Worm (Caenorhabditis elegans): ENCODE measurements around the gene ZK632.9.

The ZK632.9 gene

DNA sequence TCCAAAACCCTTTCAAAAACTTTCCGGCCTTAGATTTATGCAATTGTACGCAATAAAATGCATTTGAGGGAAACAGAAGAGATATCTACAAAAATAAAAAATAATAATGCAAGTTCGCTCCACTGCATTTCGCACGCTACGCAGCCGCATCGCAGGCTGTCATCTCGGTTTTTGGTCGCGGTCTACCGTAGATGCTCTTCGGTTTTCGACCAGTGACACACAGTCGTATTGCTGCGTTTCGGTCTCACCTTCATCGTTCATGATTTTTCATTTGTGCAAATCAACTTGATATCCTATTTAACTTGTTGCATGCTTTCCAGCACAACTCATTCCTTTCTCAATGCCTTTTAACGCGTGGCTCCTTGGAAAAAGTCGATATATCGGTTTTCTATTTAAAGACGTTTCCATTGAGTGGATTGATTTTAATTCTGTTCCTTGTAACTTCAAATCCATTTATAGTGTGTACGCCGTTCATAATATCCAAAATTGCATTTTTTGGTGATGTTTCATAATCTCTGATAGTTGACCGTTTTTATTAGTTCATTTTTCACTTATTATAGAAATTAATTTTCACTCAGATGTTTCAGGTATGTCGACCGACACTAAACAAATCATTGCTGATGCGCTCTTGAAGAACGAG is 44.4 kb downstream of the ZK632.9 start, which contains the start of gene vha-1:
Gene vha-1 (plus strand): TSS at position 590 of the 640 bp plus-strand sequence.
- TF ChIP-seq rpc-1 (optimal IDR thresholded peaks at IDR 0.05) (no peak), rpc-1 (tag; optimal IDR thresholded peaks at IDR 0.05) (no peak), Y53G8AR.9 (GFP tag; conservative IDR thresholded peaks at IDR 0.05) (peak; percentile 63), Y67H2A.10 (GFP tag; conservative IDR thresholded peaks at IDR 0.05) (peak; percentile 93), F55B11.4 (tag; optimal IDR thresholded peaks at IDR 0.05; ENCODE audit: borderline replicate concordance, insufficient read depth) (no peak), nfya-1 (tag; optimal IDR thresholded peaks at IDR 0.05; ENCODE audit: borderline replicate concordance, insufficient read depth) (no peak), akir-1 (GFP tag; optimal IDR thresholded peaks at IDR 0.05) (no peak), ama-1 (optimal IDR thresholded peaks at IDR 0.05) (peak; percentile 55), ama-1 (GFP tag; optimal IDR thresholded peaks at IDR 0.05) (peak in 1 of 2 experiments; percentile 4), pbrm-1 (GFP tag; IDR thresholded peaks at IDR 0.05) (peak; percentile 63), Y53F4B.3 (GFP tag; IDR thresholded peaks at IDR 0.05) (no peak), F57A8.1 (GFP tag; optimal IDR thresholded peaks at IDR 0.05) (no peak), B0336.3 (GFP tag; IDR thresholded peaks at IDR 0.05) (0 out of 2 replicates have a peak, but pooled peaks have one; percentile 54), zfh-2 (GFP tag; conservative IDR thresholded peaks at IDR 0.05) (peak; percentile 55; the same call in 1 of the 2 replicates), zim-3 (tag; optimal IDR thresholded peaks at IDR 0.05) (no peak), nhr-27 (tag; optimal IDR thresholded peaks at IDR 0.05) (no peak), F37B4.10 (GFP tag; IDR thresholded peaks at IDR 0.05) (no peak), cebp-1 (GFP tag; IDR thresholded peaks at IDR 0.05) (0 out of 2 replicates have a peak, but pooled peaks have one; percentile 38), cebp-1 (tag; optimal IDR thresholded peaks at IDR 0.05) (peak; percentile 74), nhr-120 (GFP tag; IDR thresholded peaks at IDR 0.05) (no peak), ceh-40 (GFP tag; IDR thresholded peaks at IDR 0.05) (no peak), unc-130 (GFP tag; optimal IDR thresholded peaks at IDR 0.05) (no peak), F22D6.2 (tag; optimal IDR thresholded peaks at IDR 0.05) (no peak), T26A5.8 (tag; optimal IDR thresholded peaks at IDR 0.05) (no peak), nfya-2 (GFP tag; IDR thresholded peaks at IDR 0.05) (no peak), nhr-179 (tag; optimal IDR thresholded peaks at IDR 0.05) (no peak), F33H1.4 (GFP tag; IDR thresholded peaks at IDR 0.05) (peak; percentile 34), hmg-1.2 (GFP tag; IDR thresholded peaks at IDR 0.05) (peak; percentile 41; the same call in 1 of the 2 replicates), lin-54 (GFP tag; optimal IDR thresholded peaks at IDR 0.05) (peak; percentile 70), repo-1 (tag; optimal IDR thresholded peaks at IDR 0.05) (no peak), attf-5 (GFP tag; optimal IDR thresholded peaks at IDR 0.05) (peak; percentile 95), Y95B8A.8 (GFP tag; IDR thresholded peaks at IDR 0.05) (no peak), egl-18 (GFP tag; IDR thresholded peaks at IDR 0.05) (no peak), xnd-1 (tag; optimal IDR thresholded peaks at IDR 0.05) (no peak), egl-44 (GFP tag; IDR thresholded peaks at IDR 0.05) (no peak), aptf-2 (GFP tag; conservative IDR thresholded peaks at IDR 0.05) (no peak), lsy-27 (tag; optimal IDR thresholded peaks at IDR 0.05; ENCODE audit: borderline replicate concordance, insufficient read depth) (peak; percentile 43), D2030.7 (GFP tag; IDR thresholded peaks at IDR 0.05) (peak; percentile 47; the same call in 1 of the 2 replicates), mel-28 (tag; optimal IDR thresholded peaks at IDR 0.05; ENCODE audit: borderline replicate concordance) (no peak), atf-7 (tag; optimal IDR thresholded peaks at IDR 0.05) (peak; percentile 8), C06A6.2 (GFP tag; conservative IDR thresholded peaks at IDR 0.05) (no peak; the same call in 1 of the 2 replicates), sdz-38 (tag; optimal IDR thresholded peaks at IDR 0.05) (no peak), ceh-100 (GFP tag; IDR thresholded peaks at IDR 0.05) (peak; percentile 77), hlh-12 (tag; optimal IDR thresholded peaks at IDR 0.05) (no peak), lin-40 (tag; optimal IDR thresholded peaks at IDR 0.05) (peak; percentile 76), F10E7.11 (tag; optimal IDR thresholded peaks at IDR 0.05) (no peak), fkh-3 (tag; optimal IDR thresholded peaks at IDR 0.05) (no peak), athp-1 (tag; optimal IDR thresholded peaks at IDR 0.05) (peak; percentile 61), ceh-91 (GFP tag; IDR thresholded peaks at IDR 0.05) (no peak)

Data from whole organism, young adult.